Fruit fly (Drosophila melanogaster) whole organism, embryonic: ENCODE results near the gene CG13392.

Experiments used
- CG10147 ChIP-seq: fragments of 200-800 bp; sonication (Bioruptor generic); optimal IDR thresholded peaks from 2 replicates; lab custom pipeline; 2019; ENCODE audit warnings: missing biosample characterization, mild to moderate bottlenecking, missing genetic modification characterization, moderate library complexity
- CG1024 ChIP-seq: fragments of 200-800 bp; sonication (Bioruptor generic); IDR thresholded peaks from 2 replicates; pipeline ENCODE4 v1.3.6; 2022; ENCODE audit warnings: missing biosample characterization, missing genetic modification characterization
- CG1233 ChIP-seq: fragments of 200-800 bp; sonication (Bioruptor generic); optimal IDR thresholded peaks from 4 replicates; lab custom pipeline; 2018; ENCODE audit warnings: missing biosample characterization, mild to moderate bottlenecking, missing genetic modification characterization
- CG12769 ChIP-seq: fragments of 200-800 bp; sonication (Bioruptor generic); optimal IDR thresholded peaks from 2 replicates; lab custom pipeline; 2019; ENCODE audit warnings: missing biosample characterization, mild to moderate bottlenecking, missing genetic modification characterization, moderate library complexity
- CG12942 ChIP-seq: fragments of 200-800 bp; sonication (Bioruptor generic); optimal IDR thresholded peaks from 3 replicates; lab custom pipeline; 2016; ENCODE audit warnings: missing biosample characterization, missing genetic modification characterization
- CG14710 ChIP-seq: fragments of 200-800 bp; sonication (Bioruptor generic); optimal IDR thresholded peaks from 3 replicates; lab custom pipeline; 2019; ENCODE audit warnings: missing biosample characterization, mild to moderate bottlenecking, missing genetic modification characterization, moderate library complexity
- CG1529 ChIP-seq: fragments of 200-800 bp; sonication (Bioruptor generic); optimal IDR thresholded peaks from 3 replicates; lab custom pipeline; 2018; ENCODE audit warnings: missing biosample characterization, missing genetic modification characterization
- CG1602 ChIP-seq: fragments of 200-800 bp; sonication (Bioruptor generic); optimal IDR thresholded peaks from 3 replicates; lab custom pipeline; 2016; ENCODE audit warnings: missing biosample characterization, missing genetic modification characterization
- CG16863 ChIP-seq: fragments of 200-800 bp; sonication (Bioruptor generic); optimal IDR thresholded peaks from 3 replicates; lab custom pipeline; 2016; ENCODE audit warnings: missing biosample characterization, missing genetic modification characterization
- CG18011 ChIP-seq: fragments of 200-800 bp; sonication (Bioruptor generic); optimal IDR thresholded peaks from 2 replicates; lab custom pipeline; 2017; ENCODE audit warnings: missing biosample characterization, missing genetic modification characterization, mild to moderate bottlenecking, moderate library complexity, missing genotype
- CG18476 ChIP-seq: fragments of 200-800 bp; sonication (Bioruptor generic); optimal IDR thresholded peaks from 2 replicates; lab custom pipeline; 2016; ENCODE audit warnings: missing biosample characterization, mild to moderate bottlenecking, missing genetic modification characterization
- CG2120 ChIP-seq: fragments of 200-800 bp; sonication (Bioruptor generic); optimal IDR thresholded peaks from 3 replicates; lab custom pipeline; 2016; ENCODE audit warnings: missing biosample characterization, missing genetic modification characterization
- CG4360 ChIP-seq: fragments of 200-800 bp; sonication (Bioruptor generic); IDR thresholded peaks from 2 replicates; pipeline ENCODE4 v1.3.6; 2022; ENCODE audit warnings: missing biosample characterization, missing genetic modification characterization
- CG4424 ChIP-seq: fragments of 200-800 bp; sonication (Bioruptor generic); optimal IDR thresholded peaks from 3 replicates; lab custom pipeline; 2016; ENCODE audit warnings: missing biosample characterization, missing genetic modification characterization
- CG4617 ChIP-seq: fragments of 200-800 bp; sonication (Bioruptor generic); optimal IDR thresholded peaks from 3 replicates; lab custom pipeline; 2016; ENCODE audit warnings: missing biosample characterization, missing genetic modification characterization, borderline replicate concordance
- CG6854 ChIP-seq: fragments of 200-800 bp; sonication (Bioruptor generic); optimal IDR thresholded peaks from 3 replicates; lab custom pipeline; 2017; ENCODE audit warnings: missing biosample characterization, mild to moderate bottlenecking, missing genetic modification characterization
- CG8290 ChIP-seq, 3 experiments: fragments of 200-800 bp; sonication (Bioruptor generic); optimal IDR thresholded peaks; 2 replicates each; lab custom pipeline; 2016 to 2019; ENCODE audit warnings: missing biosample characterization in 3 of 3, missing genetic modification characterization in 3 of 3, mild to moderate bottlenecking in 2 of 3, moderate library complexity in 1 of 3
- CG8924 ChIP-seq: fragments of 200-800 bp; optimal IDR thresholded peaks from 3 replicates; lab custom pipeline; 2019; ENCODE audit warnings: missing biosample characterization, mild to moderate bottlenecking, missing genetic modification characterization, moderate library complexity
- CG8944 ChIP-seq: fragments of 200-800 bp; sonication (Bioruptor generic); optimal IDR thresholded peaks from 3 replicates; lab custom pipeline; 2016; ENCODE audit warnings: missing biosample characterization, missing genetic modification characterization
- D19B ChIP-seq: fragments of 200-800 bp; sonication (Bioruptor generic); optimal IDR thresholded peaks from 2 replicates; lab custom pipeline; 2017; ENCODE audit warnings: missing biosample characterization, mild to moderate bottlenecking, missing genetic modification characterization
- Dbx ChIP-seq: fragments of 200-800 bp; sonication (Bioruptor generic); IDR thresholded peaks from 3 replicates; pipeline ENCODE4 v1.3.6; 2022; ENCODE audit warnings: missing biosample characterization, missing genetic modification characterization
- Dfd ChIP-seq, 2 experiments: fragments of >200 bp; optimal IDR thresholded peaks; 2 replicates each; lab custom pipeline; 2017; ENCODE audit warnings: missing biosample characterization in 2 of 2, missing genetic modification characterization in 2 of 2
- Dp ChIP-seq: fragments of 200-800 bp; sonication (Bioruptor generic); optimal IDR thresholded peaks from 2 replicates; lab custom pipeline; 2018; ENCODE audit warnings: missing biosample characterization, mild to moderate bottlenecking, missing genetic modification characterization, moderate library complexity
- E2f2 ChIP-seq: fragments of 200-800 bp; sonication (Bioruptor generic); IDR thresholded peaks from 2 replicates; pipeline ENCODE4 v1.3.6; 2022; ENCODE audit warnings: missing biosample characterization, missing genetic modification characterization
- Fer2 ChIP-seq: fragments of 200-800 bp; sonication (Bioruptor generic); optimal IDR thresholded peaks from 2 replicates; lab custom pipeline; 2018; ENCODE audit warnings: missing biosample characterization, mild to moderate bottlenecking, missing genetic modification characterization, moderate library complexity
- Jarid2 ChIP-seq: fragments of 200-800 bp; sonication (Bioruptor generic); optimal IDR thresholded peaks from 3 replicates; lab custom pipeline; 2017; ENCODE audit warnings: mild to moderate bottlenecking, missing biosample characterization, missing genetic modification reagents, missing genetic modification characterization
- Mes4 ChIP-seq: fragments of 200-800 bp; sonication (Bioruptor generic); optimal IDR thresholded peaks from 2 replicates; lab custom pipeline; 2016; ENCODE audit warnings: missing biosample characterization, missing genetic modification characterization
- Mrtf ChIP-seq: fragments of 200-800 bp; sonication (Bioruptor generic); IDR thresholded peaks from 3 replicates; pipeline ENCODE4 v1.3.6; 2022; ENCODE audit warnings: missing biosample characterization, missing genetic modification characterization
- NFAT ChIP-seq: fragments of 200-800 bp; sonication (Bioruptor generic); IDR thresholded peaks from 2 replicates; pipeline ENCODE4 v1.3.6; 2022; ENCODE audit warnings: missing biosample characterization, missing genetic modification characterization
- Opbp ChIP-seq: fragments of 200-800 bp; sonication (Bioruptor generic); IDR thresholded peaks from 3 replicates; pipeline ENCODE4 v1.3.6; 2022; ENCODE audit warnings: missing biosample characterization, missing genetic modification characterization; ENCODE audit not compliant: partially characterized antibody
- Pdp1 ChIP-seq, 2 experiments: fragments of 200-800 bp; sonication (Bioruptor generic); optimal IDR thresholded peaks; 3 replicates each; lab custom pipeline; 2016; ENCODE audit warnings: missing biosample characterization in 2 of 2, missing genetic modification characterization in 2 of 2, mild to moderate bottlenecking in 1 of 2, moderate library complexity in 1 of 2
- Scr ChIP-seq: fragments of 200-800 bp; sonication (Bioruptor generic); IDR thresholded peaks from 2 replicates; pipeline ENCODE4 v1.3.6; 2022; ENCODE audit warnings: missing biosample characterization, missing genetic modification characterization; ENCODE audit not compliant: partially characterized antibody
- Vsx1 ChIP-seq: fragments of 200-800 bp; sonication (Bioruptor generic); optimal IDR thresholded peaks from 2 replicates; lab custom pipeline; 2017; ENCODE audit warnings: missing biosample characterization, mild to moderate bottlenecking, missing genetic modification characterization, missing genetic modification reagents
- aop ChIP-seq: fragments of 200-800 bp; sonication (Bioruptor generic); IDR thresholded peaks from 2 replicates; pipeline ENCODE4 v1.3.6; 2022; ENCODE audit warnings: missing biosample characterization, missing genetic modification characterization
- ap ChIP-seq: fragments of 200-800 bp; sonication (Bioruptor generic); IDR thresholded peaks from 2 replicates; pipeline ENCODE4 v1.3.6; 2022; ENCODE audit warnings: missing biosample characterization, missing genetic modification characterization
- en ChIP-seq: fragments of 200-800 bp; sonication (Bioruptor generic); optimal IDR thresholded peaks from 2 replicates; lab custom pipeline; 2016; ENCODE audit warnings: missing biosample characterization, missing genetic modification characterization
- fd96Cb ChIP-seq: fragments of 200-800 bp; sonication (Bioruptor generic); optimal IDR thresholded peaks from 2 replicates; lab custom pipeline; 2018; ENCODE audit warnings: missing biosample characterization, mild to moderate bottlenecking, missing genetic modification characterization, moderate library complexity
- ftz-f1 ChIP-seq: fragments of 200-800 bp; sonication (Bioruptor generic); optimal IDR thresholded peaks from 2 replicates; lab custom pipeline; 2016; ENCODE audit warnings: missing biosample characterization, missing genetic modification characterization
- fu2 ChIP-seq: fragments of 200-800 bp; sonication (Bioruptor generic); optimal IDR thresholded peaks from 2 replicates; lab custom pipeline; 2016; ENCODE audit warnings: missing biosample characterization, missing genetic modification characterization
- gcm2 ChIP-seq: fragments of 200-800 bp; sonication (Bioruptor generic); optimal IDR thresholded peaks from 2 replicates; lab custom pipeline; 2016; ENCODE audit warnings: missing biosample characterization, missing genetic modification characterization
- hkb ChIP-seq, 2 experiments: fragments of 200-800 bp in 1 of 2; fragments of >200 bp in 1 of 2; sonication (Bioruptor generic) in 1 of 2; IDR thresholded peaks in 1 of 2; optimal IDR thresholded peaks in 1 of 2; 2 replicates each; pipeline versions ENCODE4 v1.3.6 to Lab custom; 2017 to 2022; ENCODE audit warnings: missing biosample characterization in 1 of 2, missing genetic modification characterization in 1 of 2
- hth ChIP-seq: fragments of >200 bp; optimal IDR thresholded peaks from 2 replicates; lab custom pipeline; 2017; ENCODE audit warnings: inconsistent platforms
- lbe ChIP-seq: fragments of 200-800 bp; sonication (Bioruptor generic); optimal IDR thresholded peaks from 2 replicates; lab custom pipeline; 2016; ENCODE audit warnings: missing biosample characterization, mild to moderate bottlenecking, missing genetic modification characterization
- mam ChIP-seq: fragments of 200-800 bp; sonication (Bioruptor generic); optimal IDR thresholded peaks from 3 replicates; lab custom pipeline; 2016; ENCODE audit warnings: missing biosample characterization, missing genetic modification characterization
- pho ChIP-seq: fragments of 200-800 bp; sonication (Bioruptor generic); optimal IDR thresholded peaks from 2 replicates; lab custom pipeline; 2016; ENCODE audit warnings: missing biosample characterization, missing genetic modification characterization
- psq ChIP-seq: fragments of 200-800 bp; sonication (Bioruptor generic); optimal IDR thresholded peaks from 2 replicates; lab custom pipeline; 2017; ENCODE audit warnings: missing biosample characterization, missing genetic modification characterization
- row ChIP-seq: fragments of 200-800 bp; sonication (Bioruptor generic); IDR thresholded peaks from 3 replicates; pipeline ENCODE4 v1.3.6; 2022; ENCODE audit warnings: missing biosample characterization, missing genetic modification characterization
- seq ChIP-seq: fragments of 200-800 bp; sonication (Bioruptor generic); IDR thresholded peaks from 2 replicates; pipeline ENCODE4 v1.3.6; 2022; ENCODE audit warnings: missing biosample characterization, missing genetic modification characterization
- twi ChIP-seq: fragments of 200-800 bp; optimal IDR thresholded peaks from 2 replicates; lab custom pipeline; 2019; ENCODE audit warnings: missing biosample characterization, mild to moderate bottlenecking, missing genetic modification characterization, moderate library complexity
- yki ChIP-seq: fragments of >200 bp; optimal IDR thresholded peaks from 3 replicates; lab custom pipeline; 2018

CG13392 gene

DNA sequence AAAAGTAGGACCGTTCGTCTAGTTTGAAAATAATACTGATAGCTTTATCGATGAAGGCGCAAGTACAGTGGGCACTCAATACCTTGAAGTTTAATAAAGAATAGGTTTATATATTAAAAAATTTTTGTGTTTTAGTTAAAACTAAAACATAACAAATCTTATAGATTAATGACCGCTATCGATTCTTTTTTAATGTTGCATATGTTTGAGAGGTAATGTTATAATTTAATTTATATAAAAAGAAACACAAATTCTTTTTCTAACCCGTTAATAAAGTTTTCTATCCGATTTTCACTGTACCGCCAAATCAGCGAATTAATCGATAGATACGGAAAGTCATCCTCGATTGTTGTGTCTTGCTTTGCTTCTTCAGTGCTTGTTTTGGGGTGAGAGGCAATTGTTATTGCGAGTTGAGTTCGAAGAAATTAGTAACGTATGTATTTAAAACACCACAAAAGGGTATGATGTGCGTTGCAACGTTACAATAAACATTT, 1.5 kb upstream of the CG13392 start, which contains the start of the genes Dad1 and CG13384 (continued):
- TF ChIP-seq CG8944 (GFP tag; lab: Kevin White, UChicago): peak; percentile 39
- peak; percentile 78 for TF ChIP-seq Vsx1 (GFP tag; lab: Kevin White, UChicago)
- TF ChIP-seq psq: peak; percentile 84
- TF ChIP-seq CG1024 (GFP tag; lab: Robert Waterston, UW): peak; percentile 60; the same call in 1 of the 2 replicates
- TF ChIP-seq Scr (GFP tag; lab: Robert Waterston, UW): peak; percentile 60
- peak; percentile 90 for TF ChIP-seq lbe
- TF ChIP-seq Jarid2 (GFP tag; lab: Kevin White, UChicago): peak; percentile 69
- peak; percentile 95 for TF ChIP-seq CG2120
- peak; percentile 29 for TF ChIP-seq Mes4 (GFP tag; lab: Kevin White, UChicago)
- TF ChIP-seq Dp: peak; percentile 30
- peak; percentile 69 for TF ChIP-seq mam
- peak; percentile 76 for TF ChIP-seq CG8290 (GFP tag; optimal IDR thresholded peaks at IDR 0.05; lab: Kevin White, UChicago)
- TF ChIP-seq CG8290 (tag; optimal IDR thresholded peaks at IDR 0.05; lab: Kevin White, UChicago): peak in 1 of 2 experiments; percentile 36
- no peak for TF ChIP-seq aop (GFP tag; lab: Robert Waterston, UW)
- peak; percentile 92 for TF ChIP-seq CG4424
- peak; percentile 88 for TF ChIP-seq CG6854 (GFP tag; lab: Kevin White, UChicago)
- TF ChIP-seq fd96Cb (tag; lab: Kevin White, UChicago): peak; percentile 90
- TF ChIP-seq Dfd (GFP tag; optimal IDR thresholded peaks at IDR 0.05; lab: Kevin White, UChicago): no peak
- peak; percentile 90 for TF ChIP-seq twi (tag; lab: Kevin White, UChicago)
- peak; percentile 91 for TF ChIP-seq seq
- TF ChIP-seq CG1233 (GFP tag; lab: Kevin White, UChicago): peak; percentile 91
- TF ChIP-seq hth (lab: Kevin White, UChicago): no peak
- peak; percentile 99 for TF ChIP-seq row (GFP tag; lab: Robert Waterston, UW)
- peak; percentile 94 for TF ChIP-seq Fer2 (tag; lab: Kevin White, UChicago)
- TF ChIP-seq ap: peak; percentile 78
- TF ChIP-seq D19B (GFP tag; lab: Kevin White, UChicago): peak; percentile 82
- peak; percentile 93 for TF ChIP-seq Dbx (GFP tag; lab: Robert Waterston, UW)
- peak; percentile 81 for TF ChIP-seq pho (GFP tag; lab: Kevin White, UChicago)
- peak; percentile 92 for TF ChIP-seq CG1602 (GFP tag; lab: Kevin White, UChicago)
- TF ChIP-seq Pdp1 (GFP tag; optimal IDR thresholded peaks at IDR 0.05; lab: Kevin White, UChicago): peak; percentile 49 to 74
- peak; percentile 86 for TF ChIP-seq CG12942 (GFP tag; lab: Kevin White, UChicago)
- TF ChIP-seq fu2 (GFP tag; lab: Kevin White, UChicago): peak; percentile 18
- peak; percentile 97 for TF ChIP-seq CG8924
- TF ChIP-seq Mrtf (GFP tag; lab: Robert Waterston, UW): peak; percentile 88
- TF ChIP-seq E2f2 (GFP tag; lab: Robert Waterston, UW): peak; percentile 71
- peak; percentile 50 for TF ChIP-seq CG4617 (GFP tag; lab: Kevin White, UChicago)
- peak; percentile 94 for TF ChIP-seq CG10147
- TF ChIP-seq gcm2 (GFP tag; lab: Kevin White, UChicago): no peak
- no peak for TF ChIP-seq yki (lab: Kevin White, UChicago)
- peak; percentile 78 for TF ChIP-seq CG18011
- peak; percentile 85 for TF ChIP-seq CG18476 (GFP tag; lab: Kevin White, UChicago)
- no peak for TF ChIP-seq ftz-f1 (GFP tag; lab: Kevin White, UChicago)
- TF ChIP-seq CG1529 (GFP tag; lab: Kevin White, UChicago): peak; percentile 81
- no peak for TF ChIP-seq en (GFP tag; lab: Kevin White, UChicago)
- TF ChIP-seq CG14710 (tag; lab: Kevin White, UChicago): peak; percentile 96
- peak; percentile 28 for TF ChIP-seq CG16863 (GFP tag; lab: Kevin White, UChicago)
- TF ChIP-seq hkb (optimal IDR thresholded peaks at IDR 0.05; lab: Kevin White, UChicago): no peak
- TF ChIP-seq hkb (GFP tag; IDR thresholded peaks at IDR 0.05; lab: Robert Waterston, UW): peak; percentile 85
- TF ChIP-seq CG12769 (tag; lab: Kevin White, UChicago): peak; percentile 6
- peak; percentile 33; the same call in 1 of the 3 replicates for TF ChIP-seq Opbp (GFP tag; lab: Robert Waterston, UW)
- peak; percentile 81 for TF ChIP-seq NFAT (GFP tag; lab: Robert Waterston, UW)
- 0 out of 2 replicates have a peak, but pooled peaks have one; percentile 42 for TF ChIP-seq CG4360 (GFP tag; lab: Robert Waterston, UW)
